Worm (Caenorhabditis elegans): ENCODE results near the gene ttr-13.

DNA sequence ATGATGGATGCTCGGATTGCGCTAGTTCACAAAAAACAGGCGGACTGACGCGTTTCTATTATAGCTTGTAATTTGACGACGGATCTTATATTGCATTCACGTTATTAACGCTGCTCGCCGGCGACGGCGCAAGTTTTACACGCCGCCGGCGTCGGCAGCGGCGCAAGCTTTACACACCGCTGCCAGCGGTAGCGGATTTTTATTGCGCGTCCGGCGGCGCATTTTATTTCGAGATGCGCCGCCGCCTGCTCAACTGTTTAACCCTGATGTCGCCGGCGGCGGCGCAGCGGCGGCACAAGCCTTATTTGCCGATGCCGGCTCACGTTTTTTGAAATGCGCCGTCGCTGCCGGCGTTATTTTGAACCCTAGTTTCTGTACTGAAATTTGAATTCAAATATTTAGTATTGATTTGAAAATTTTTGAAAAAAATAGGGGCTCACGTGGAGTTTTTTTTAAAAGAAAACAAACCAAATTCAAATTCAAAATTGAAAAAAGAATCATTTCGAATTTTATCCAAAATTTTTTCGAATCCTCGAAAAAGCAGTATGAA is 32.1 kb downstream of the ttr-13 start, which contains the start of gene ttr-57:
- no peak for TF ChIP-seq him-1 (tag; optimal IDR thresholded peaks at IDR 0.05)
- TF ChIP-seq W03F9.2 (tag; optimal IDR thresholded peaks at IDR 0.05), result no peak
- TF ChIP-seq dao-5 (tag; optimal IDR thresholded peaks at IDR 0.05), result no peak

All from whole organism, L4/young adult.